Worm (Caenorhabditis elegans) whole organism, L2 larva: ENCODE data around the gene nhr-218.

Experiments used
- F13H6.1 ChIP-seq: sonication (generic microtip); optimal IDR thresholded peaks from 2 replicates; lab custom pipeline; 2016; ENCODE audit warnings: missing genetic modification characterization, missing compliant biosample characterization
- ZK546.5 ChIP-seq: sonication (generic microtip); optimal IDR thresholded peaks from 2 replicates; lab custom pipeline; 2017; ENCODE audit warnings: missing biosample characterization, missing genetic modification characterization
- aly-2 ChIP-seq: fragments of 150-350 bp; optimal IDR thresholded peaks from 2 replicates; lab custom pipeline; 2014; ENCODE audit warnings: missing biosample characterization, missing genetic modification characterization
- ama-1 ChIP-seq: fragments of 150-350 bp; optimal IDR thresholded peaks from 2 replicates; lab custom pipeline; 2018; ENCODE audit warnings: inconsistent platforms
- blmp-1 ChIP-seq: sonication (generic microtip); optimal IDR thresholded peaks from 2 replicates; lab custom pipeline; 2017; ENCODE audit warnings: missing genetic modification characterization, mild to moderate bottlenecking, missing compliant biosample characterization, antibody characterized with exemption, moderate library complexity; ENCODE audit not compliant: insufficient read depth
- crh-2 ChIP-seq: sonication (generic microtip); optimal IDR thresholded peaks from 2 replicates; lab custom pipeline; 2017; ENCODE audit warnings: missing biosample characterization, missing genetic modification characterization
- dmd-4 ChIP-seq: sonication (generic microtip); optimal IDR thresholded peaks from 2 replicates; lab custom pipeline; 2017; ENCODE audit warnings: missing biosample characterization, missing genetic modification characterization
- egl-27 ChIP-seq: sonication (generic microtip); optimal IDR thresholded peaks from 3 replicates; lab custom pipeline; 2017; ENCODE audit warnings: missing biosample characterization, missing genetic modification reagents, missing genetic modification characterization
- elt-3 ChIP-seq: sonication (generic microtip); optimal IDR thresholded peaks from 2 replicates; lab custom pipeline; 2017; ENCODE audit warnings: missing biosample characterization, missing genetic modification characterization
- fos-1 ChIP-seq: fragments of 150-350 bp; optimal IDR thresholded peaks from 2 replicates; lab custom pipeline; 2014; ENCODE audit warnings: missing biosample characterization, missing genetic modification characterization
- gmeb-1 ChIP-seq: fragments of 150-350 bp; optimal IDR thresholded peaks from 2 replicates; lab custom pipeline; 2014; ENCODE audit warnings: missing biosample characterization, missing genetic modification characterization
- lin-39 ChIP-seq: fragments of 150-350 bp; optimal IDR thresholded peaks from 2 replicates; lab custom pipeline; 2014; ENCODE audit warnings: missing biosample characterization, missing genetic modification reagents, missing genetic modification characterization
- lsy-2 ChIP-seq, 2 experiments: fragments of 150-350 bp in 1 of 2; sonication (generic microtip) in 1 of 2; optimal IDR thresholded peaks; 2 replicates each; lab custom pipeline; 2014 to 2017; ENCODE audit warnings: missing biosample characterization in 2 of 2, missing genetic modification characterization in 2 of 2
- mbf-1 ChIP-seq: sonication (generic microtip); optimal IDR thresholded peaks from 2 replicates; lab custom pipeline; 2017; ENCODE audit warnings: missing biosample characterization, missing genetic modification characterization
- mdl-1 ChIP-seq, 2 experiments: fragments of 150-350 bp in 1 of 2; sonication (generic microtip) in 1 of 2; optimal IDR thresholded peaks; 2 replicates each; lab custom pipeline; 2017; ENCODE audit warnings: missing biosample characterization in 2 of 2, missing genetic modification characterization in 2 of 2
- nhr-10 ChIP-seq: sonication (generic microtip); optimal IDR thresholded peaks from 2 replicates; lab custom pipeline; 2017; ENCODE audit warnings: missing biosample characterization, missing genetic modification characterization
- nhr-12 ChIP-seq: fragments of 150-350 bp; optimal IDR thresholded peaks from 2 replicates; lab custom pipeline; 2014; ENCODE audit warnings: missing biosample characterization, missing genetic modification characterization
- nhr-129 ChIP-seq: fragments of 150-350 bp; optimal IDR thresholded peaks from 2 replicates; lab custom pipeline; 2014; ENCODE audit warnings: missing biosample characterization, missing genetic modification characterization
- nhr-21 ChIP-seq: fragments of 150-350 bp; optimal IDR thresholded peaks from 2 replicates; lab custom pipeline; 2014; ENCODE audit warnings: missing biosample characterization, missing genetic modification characterization
- nhr-237 ChIP-seq: fragments of 150-350 bp; optimal IDR thresholded peaks from 2 replicates; lab custom pipeline; 2014; ENCODE audit warnings: missing biosample characterization, missing genetic modification characterization
- nhr-25 ChIP-seq: fragments of 150-350 bp; sonication (generic microtip); optimal IDR thresholded peaks from 3 replicates; lab custom pipeline; 2014; ENCODE audit warnings: missing biosample characterization, missing genetic modification characterization
- peb-1 ChIP-seq: fragments of 150-350 bp; optimal IDR thresholded peaks from 2 replicates; lab custom pipeline; 2014; ENCODE audit warnings: missing biosample characterization, missing genetic modification characterization
- sem-4 ChIP-seq: fragments of 150-350 bp; optimal IDR thresholded peaks from 2 replicates; lab custom pipeline; 2014; ENCODE audit warnings: missing biosample characterization, missing genetic modification reagents, missing genetic modification characterization
- skn-1 ChIP-seq: sonication (generic microtip); optimal IDR thresholded peaks from 2 replicates; lab custom pipeline; 2017; ENCODE audit warnings: missing biosample characterization, missing genetic modification characterization
- sma-3 ChIP-seq: sonication (generic microtip); optimal IDR thresholded peaks from 2 replicates; lab custom pipeline; 2016; ENCODE audit warnings: missing genetic modification reagents, missing genetic modification characterization, missing compliant biosample characterization
- sma-9 ChIP-seq, 2 experiments: fragments of 150-350 bp in 1 of 2; sonication (generic microtip) in 1 of 2; optimal IDR thresholded peaks; 2 replicates each; lab custom pipeline; 2014 to 2016; ENCODE audit warnings: missing genetic modification characterization in 2 of 2, mild to moderate bottlenecking in 1 of 2, missing biosample characterization in 1 of 2, missing compliant biosample characterization in 1 of 2, missing genetic modification reagents in 1 of 2, moderate library complexity in 1 of 2
- snpc-4 ChIP-seq: fragments of 150-350 bp; optimal IDR thresholded peaks from 2 replicates; lab custom pipeline; 2014; ENCODE audit warnings: missing biosample characterization, missing genetic modification characterization
- unc-55 ChIP-seq: fragments of 150-350 bp; sonication (generic microtip); optimal IDR thresholded peaks from 3 replicates; lab custom pipeline; 2014; ENCODE audit warnings: missing biosample characterization, missing genetic modification reagents, missing genetic modification characterization
- unc-62 ChIP-seq: fragments of 150-350 bp; optimal IDR thresholded peaks from 2 replicates; lab custom pipeline; 2014; ENCODE audit warnings: missing biosample characterization, missing genetic modification reagents, missing genetic modification characterization
- zag-1 ChIP-seq: fragments of 150-350 bp; optimal IDR thresholded peaks from 2 replicates; lab custom pipeline; 2014; ENCODE audit warnings: missing biosample characterization, missing genetic modification characterization
- ztf-1 ChIP-seq: fragments of 200-800 bp; sonication (Bioruptor generic); conservative IDR thresholded peaks from 2 replicates; pipeline ENCODE4 v1.3.6; 2022; ENCODE audit warnings: missing genetic modification characterization, missing compliant biosample characterization
- ztf-11 ChIP-seq: sonication (generic microtip); optimal IDR thresholded peaks from 2 replicates; lab custom pipeline; 2017; ENCODE audit warnings: missing biosample characterization, missing genetic modification characterization
- ztf-4 ChIP-seq: fragments of 150-350 bp; optimal IDR thresholded peaks from 2 replicates; lab custom pipeline; 2014; ENCODE audit warnings: missing biosample characterization, missing genetic modification characterization

The nhr-218 gene

DNA sequence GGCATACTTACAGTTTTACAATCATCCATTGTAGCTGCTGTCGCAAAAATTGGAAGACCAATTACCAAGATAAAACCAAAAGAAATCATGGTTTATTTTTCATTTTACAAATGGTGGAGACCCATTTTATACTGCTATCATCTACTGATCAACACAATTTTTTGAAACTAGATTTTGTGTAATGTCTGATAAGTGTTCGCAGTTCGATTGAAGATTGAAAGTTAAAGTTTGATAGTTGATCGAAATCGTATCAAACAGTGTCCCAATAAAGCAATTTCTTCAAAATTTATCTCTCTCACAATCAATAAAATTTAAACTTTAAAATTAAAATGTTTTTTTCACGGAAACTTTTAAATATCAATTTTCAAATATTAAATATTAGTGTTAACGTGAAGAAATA is 12.9 kb downstream of the nhr-218 start, which contains the start of gene T13F3.6:
TSS of gene T13F3.6 (minus strand) at position 101 of the 400 bp plus-strand sequence.
- TF ChIP-seq nhr-237 (tag; lab: Kevin White, UChicago) (no peak), unc-55 (GFP tag; lab: Kevin White, UChicago) (no peak), skn-1 (tag; lab: Kevin White, UChicago) (no peak), ama-1 (lab: Kevin White, UChicago) (no peak), ztf-11 (tag; lab: Kevin White, UChicago) (no peak), ZK546.5 (tag; lab: Kevin White, UChicago) (no peak), peb-1 (tag; lab: Kevin White, UChicago) (no peak), fos-1 (tag; lab: Kevin White, UChicago) (no peak), nhr-21 (no peak), nhr-25 (tag; lab: Kevin White, UChicago) (no peak), lsy-2 (tag; optimal IDR thresholded peaks at IDR 0.05; lab: Kevin White, UChicago) (no peak), egl-27 (tag; lab: Kevin White, UChicago) (no peak), mbf-1 (tag; lab: Kevin White, UChicago) (no peak), mdl-1 (tag; optimal IDR thresholded peaks at IDR 0.05; lab: Kevin White, UChicago) (no peak), sma-3 (GFP tag; lab: Kevin White, UChicago) (no peak), unc-62 (no peak)

DNA sequence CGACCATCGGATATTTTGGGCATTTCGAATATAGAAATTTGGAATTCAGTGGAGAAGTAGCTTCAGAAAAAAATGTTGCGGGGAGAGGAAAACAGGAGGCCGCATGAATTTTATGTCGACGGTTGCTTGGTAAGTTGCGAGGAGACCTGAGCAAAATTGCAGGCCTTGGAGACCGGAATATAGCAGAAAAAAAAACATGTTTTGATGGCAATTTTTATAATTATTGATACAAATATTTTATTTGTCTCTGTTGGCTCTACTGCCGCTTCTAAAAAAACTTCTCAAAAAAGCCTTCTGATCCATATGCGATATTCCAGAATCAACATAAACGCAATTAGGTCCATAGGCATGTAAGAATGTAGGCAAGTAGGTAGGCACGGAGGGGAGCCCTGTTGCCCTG is 17.1 kb downstream of the nhr-218 start, which contains the start of gene pacl-1:
TSS of gene pacl-1 (minus strand) at position 101 of the 400 bp plus-strand sequence.
- TF ChIP-seq zag-1 (tag; lab: Kevin White, UChicago): no peak
- no peak for TF ChIP-seq F13H6.1 (tag; lab: Kevin White, UChicago)
- TF ChIP-seq fos-1 (tag; lab: Kevin White, UChicago): no peak
- no peak for TF ChIP-seq dmd-4 (tag; lab: Kevin White, UChicago)
- TF ChIP-seq aly-2: no peak
- no peak for TF ChIP-seq snpc-4
- no peak for TF ChIP-seq gmeb-1 (tag; lab: Kevin White, UChicago)
- no peak for TF ChIP-seq ztf-4 (tag; lab: Kevin White, UChicago)
- no peak for TF ChIP-seq crh-2 (tag; lab: Kevin White, UChicago)
- no peak for TF ChIP-seq lsy-2 (tag; optimal IDR thresholded peaks at IDR 0.05; lab: Kevin White, UChicago)
- no peak for TF ChIP-seq nhr-237 (tag; lab: Kevin White, UChicago)
- TF ChIP-seq egl-27 (tag; lab: Kevin White, UChicago): no peak
- TF ChIP-seq ztf-11 (tag; lab: Kevin White, UChicago): no peak
- no peak for TF ChIP-seq peb-1 (tag; lab: Kevin White, UChicago)
- no peak for TF ChIP-seq nhr-21
- TF ChIP-seq, all 48 proteins: peak for 0

DNA sequence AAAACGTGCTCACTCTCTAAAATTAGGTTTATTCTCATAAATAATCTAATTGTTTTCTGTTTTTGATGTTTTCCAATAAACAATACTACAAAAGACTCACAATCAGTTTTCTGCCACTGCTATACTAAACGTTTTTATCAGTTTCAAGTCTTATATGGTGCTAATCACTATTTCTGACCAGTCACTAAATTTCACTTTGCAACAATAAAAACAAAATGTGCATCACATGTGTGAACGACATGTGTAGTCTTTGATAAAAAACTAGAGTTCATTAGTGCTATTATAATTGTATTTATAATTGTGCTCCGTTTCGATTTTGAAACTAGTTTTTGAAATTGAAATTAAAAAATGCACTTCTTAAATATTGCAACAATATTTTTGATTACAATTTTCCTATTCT is 19.7 kb downstream of the nhr-218 start, which contains the start of gene cyp-37B1:
TSS of gene cyp-37B1 (plus strand) at position 199 of the 400 bp plus-strand sequence.
- peak; percentile 10 for TF ChIP-seq crh-2 (tag; lab: Kevin White, UChicago)
- TF ChIP-seq fos-1 (tag; lab: Kevin White, UChicago): peak; percentile 64
- TF ChIP-seq nhr-129: no peak
- TF ChIP-seq sma-9 (GFP tag; optimal IDR thresholded peaks at IDR 0.05; lab: Kevin White, UChicago): peak; percentile 76
- TF ChIP-seq sma-9 (tag; optimal IDR thresholded peaks at IDR 0.05; lab: Kevin White, UChicago): no peak
- peak; percentile 45 for TF ChIP-seq gmeb-1 (tag; lab: Kevin White, UChicago)

DNA sequence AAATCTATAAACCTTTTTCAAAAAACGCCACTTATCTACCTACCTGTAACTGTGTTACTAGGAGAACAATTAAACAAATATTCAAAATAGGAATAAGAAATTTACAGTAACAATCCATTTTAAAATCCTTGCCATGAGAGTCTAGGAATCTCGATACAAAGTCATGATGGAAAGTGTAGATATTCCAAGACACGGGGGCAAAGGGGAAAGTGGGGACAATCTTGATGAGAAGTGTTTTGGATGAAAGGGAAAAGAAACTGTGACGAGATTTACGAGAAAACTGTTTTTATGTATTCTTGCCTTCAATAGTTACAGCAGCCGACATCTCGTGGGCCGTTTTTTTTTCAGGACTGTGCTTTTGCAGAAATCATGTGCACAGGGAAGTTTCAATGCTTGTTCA is 23.9 kb downstream of the nhr-218 start, which contains the start of gene F28G4.2:
TSS of gene F28G4.2 (minus strand) at position 175 of the 400 bp plus-strand sequence.
- TF ChIP-seq ama-1 (lab: Kevin White, UChicago) (no peak), blmp-1 (tag; lab: Kevin White, UChicago) (peak; percentile 40)

DNA sequence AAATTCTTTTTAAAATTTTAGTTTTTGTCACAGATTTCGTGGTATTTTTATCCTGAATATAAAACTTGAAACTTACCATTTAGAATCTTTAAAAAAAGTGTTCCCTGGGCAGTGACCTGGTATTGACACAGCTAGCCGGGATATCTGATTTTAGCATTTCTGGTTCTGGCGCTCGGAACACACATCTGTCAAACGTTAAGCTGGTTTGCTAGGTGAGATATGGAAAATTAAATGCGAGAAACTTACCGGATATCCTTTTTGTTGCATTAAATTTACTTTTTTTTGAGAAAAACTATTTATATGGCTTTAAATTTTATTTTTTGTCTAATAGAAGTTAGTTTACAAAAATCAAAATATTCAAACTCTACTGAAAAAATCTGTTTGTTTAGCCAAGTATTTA is 27.6 kb downstream of the nhr-218 start, which contains the start of gene F28G4.4:
TSS of gene F28G4.4 (minus strand) at position 101 of the 400 bp plus-strand sequence.
- no peak for TF ChIP-seq snpc-4
- no peak for TF ChIP-seq mbf-1 (tag; lab: Kevin White, UChicago)
- no peak for TF ChIP-seq nhr-21
- no peak for TF ChIP-seq ztf-1 (GFP tag; lab: Robert Waterston, UW)
- no peak for TF ChIP-seq elt-3 (tag; lab: Kevin White, UChicago)
- TF ChIP-seq ZK546.5 (tag; lab: Kevin White, UChicago): no peak
- no peak for TF ChIP-seq sem-4 (tag; lab: Kevin White, UChicago)
- no peak for TF ChIP-seq mdl-1 (tag; optimal IDR thresholded peaks at IDR 0.05; lab: Kevin White, UChicago)
- no peak for TF ChIP-seq blmp-1 (tag; lab: Kevin White, UChicago)
- TF ChIP-seq gmeb-1 (tag; lab: Kevin White, UChicago): no peak
- no peak for TF ChIP-seq skn-1 (tag; lab: Kevin White, UChicago)
- no peak for TF ChIP-seq ztf-4 (tag; lab: Kevin White, UChicago)
- no peak for TF ChIP-seq lin-39 (tag; lab: Kevin White, UChicago)
- no peak for TF ChIP-seq nhr-10
- no peak for TF ChIP-seq nhr-12 (tag; lab: Kevin White, UChicago)
